Fruit fly (Drosophila melanogaster): ENCODE measurements around the gene Ype.

Gene Ype

DNA sequence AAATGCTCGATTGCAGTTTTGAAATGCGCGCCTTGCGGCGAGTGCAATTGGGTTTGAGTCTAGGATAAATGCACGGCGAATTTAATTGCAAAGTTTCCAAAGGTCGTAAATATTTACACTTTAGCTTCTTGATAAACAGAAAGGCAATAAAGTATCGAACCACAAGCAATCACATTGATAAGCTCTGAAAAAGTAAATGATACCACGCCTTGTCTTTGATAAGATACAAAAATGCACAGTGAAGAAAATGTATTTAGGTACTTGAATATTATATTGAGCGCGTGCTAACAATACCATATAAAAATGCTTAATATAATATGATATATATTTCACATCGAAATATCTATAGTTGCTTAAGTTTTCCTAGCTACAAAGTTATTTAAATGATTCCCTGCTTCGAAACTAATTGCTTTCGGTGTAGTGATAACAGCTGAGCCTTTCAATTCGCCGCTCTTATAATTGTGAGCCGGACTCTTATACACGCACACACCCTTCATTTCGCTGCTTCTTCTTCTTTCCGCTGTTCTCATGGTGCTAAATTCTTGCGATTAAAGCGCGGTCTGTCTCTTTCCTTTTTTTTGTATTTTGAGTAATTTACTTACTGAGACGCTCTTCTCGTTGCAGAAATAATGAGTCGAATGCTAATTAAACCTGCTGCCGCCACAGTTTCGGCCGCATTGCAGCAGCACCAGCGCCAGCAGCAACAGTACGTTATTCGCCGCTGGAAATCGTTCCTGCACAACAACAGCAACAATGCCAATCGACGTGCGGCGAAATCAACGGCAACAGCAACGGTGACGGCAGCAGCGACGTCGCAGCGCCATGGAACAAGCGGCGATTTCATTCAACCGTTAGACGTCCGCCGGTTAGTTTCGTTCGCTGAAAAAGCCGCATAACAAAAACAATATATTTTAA, 13.7 kb downstream of the Ype start (continued):
- TF ChIP-seq amos (GFP tag; IDR thresholded peaks at IDR 0.05; ENCODE audit: partially characterized antibody) (no peak), hkb (optimal IDR thresholded peaks at IDR 0.05) (no peak), hkb (GFP tag; IDR thresholded peaks at IDR 0.05) (peak; percentile 90), CoRest (tag; optimal IDR thresholded peaks at IDR 0.05) (peak; percentile 89), CG10462 (GFP tag; optimal IDR thresholded peaks at IDR 0.05) (peak; percentile 57), CG3995 (GFP tag; optimal IDR thresholded peaks at IDR 0.05) (no peak), CG16779 (GFP tag; IDR thresholded peaks at IDR 0.05) (0 out of 2 replicates have a peak, but pooled peaks have one; percentile 34), sob (GFP tag; IDR thresholded peaks at IDR 0.05) (peak; percentile 90), E2f1 (GFP tag; IDR thresholded peaks at IDR 0.05) (peak; percentile 81), tio (GFP tag; optimal IDR thresholded peaks at IDR 0.05) (peak; percentile 82), kah (GFP tag; optimal IDR thresholded peaks at IDR 0.05) (peak; percentile 58), her (GFP tag; optimal IDR thresholded peaks at IDR 0.05) (no peak), nau (GFP tag; optimal IDR thresholded peaks at IDR 0.05) (peak; percentile 77), CG18262 (tag; optimal IDR thresholded peaks at IDR 0.05) (peak; percentile 89), CG4707 (GFP tag; optimal IDR thresholded peaks at IDR 0.05) (peak; percentile 6), CG10267 (tag; optimal IDR thresholded peaks at IDR 0.05) (peak; percentile 84), Tbp (GFP tag; optimal IDR thresholded peaks at IDR 0.05) (no peak), Eip74EF (GFP tag; optimal IDR thresholded peaks at IDR 0.05) (peak in 1 of 2 experiments; percentile 77), CG8765 (GFP tag; IDR thresholded peaks at IDR 0.05) (peak; percentile 41; the same call in 1 of the 2 replicates), CG14667 (GFP tag; IDR thresholded peaks at IDR 0.05) (peak; percentile 71), MESR4 (GFP tag; optimal IDR thresholded peaks at IDR 0.05) (no peak), stc (GFP tag; IDR thresholded peaks at IDR 0.05) (peak; percentile 81), grn (GFP tag; optimal IDR thresholded peaks at IDR 0.05) (peak; percentile 74), BEAF-32 (GFP tag; optimal IDR thresholded peaks at IDR 0.05) (peak; percentile 5), CG31224 (GFP tag; IDR thresholded peaks at IDR 0.05) (peak; percentile 69), Lpt (GFP tag; optimal IDR thresholded peaks at IDR 0.05) (no peak), CG2199 (GFP tag; IDR thresholded peaks at IDR 0.05) (0 out of 3 replicates have a peak, but pooled peaks have one; percentile 65), CG11093 (GFP tag; IDR thresholded peaks at IDR 0.05) (peak; percentile 61; the same call in 2 of the 3 replicates), CG18476 (GFP tag; optimal IDR thresholded peaks at IDR 0.05) (peak; percentile 77), mam (GFP tag; optimal IDR thresholded peaks at IDR 0.05) (peak; percentile 35), Fer2 (tag; optimal IDR thresholded peaks at IDR 0.05) (peak; percentile 42), Chrac-16 (GFP tag; optimal IDR thresholded peaks at IDR 0.05) (peak; percentile 78), Six4 (GFP tag; optimal IDR thresholded peaks at IDR 0.05) (peak; percentile 77), Hr78 (GFP tag; optimal IDR thresholded peaks at IDR 0.05) (peak in 1 of 2 experiments; percentile 81), ash1 (GFP tag; optimal IDR thresholded peaks at IDR 0.05) (no peak), CG9817 (tag; optimal IDR thresholded peaks at IDR 0.05) (peak; percentile 71), CG42726 (GFP tag; IDR thresholded peaks at IDR 0.05; ENCODE audit: partially characterized antibody) (no peak), CG32767 (GFP tag; IDR thresholded peaks at IDR 0.05) (peak; percentile 79), fd102C (GFP tag; optimal IDR thresholded peaks at IDR 0.05) (no peak), CG7556 (GFP tag; optimal IDR thresholded peaks at IDR 0.05) (peak; percentile 89), lov (optimal IDR thresholded peaks at IDR 0.05) (no peak), lov (GFP tag; IDR thresholded peaks at IDR 0.05) (no peak), sisA (GFP tag; IDR thresholded peaks at IDR 0.05) (peak; percentile 84), Myb (GFP tag; optimal IDR thresholded peaks at IDR 0.05) (no peak), Lhr (GFP tag; optimal IDR thresholded peaks at IDR 0.05) (peak; percentile 53), PHDP (tag; optimal IDR thresholded peaks at IDR 0.05) (peak; percentile 90), Antp (GFP tag; optimal IDR thresholded peaks at IDR 0.05) (no peak), slbo (GFP tag; IDR thresholded peaks at IDR 0.05) (peak; percentile 87), CG33213 (GFP tag; optimal IDR thresholded peaks at IDR 0.05) (no peak)
